Fruit fly (Drosophila melanogaster) whole organism, pupa: ENCODE measurements around the gene Ir94d.
A peak's percentile ranks its signal among the peaks of the same experiment; 100 is the strongest.

Experiments
- CG10348 ChIP-seq: fragments of 200-800 bp; sonication (Bioruptor generic); IDR thresholded peaks from 2 replicates; pipeline ENCODE4 v1.3.6; 2022; ENCODE audit warnings: missing biosample characterization, missing genetic modification characterization
- CG12605 ChIP-seq: fragments of 200-800 bp; sonication (Bioruptor generic); IDR thresholded peaks from 2 replicates; pipeline ENCODE4 v1.3.6; 2022; ENCODE audit warnings: missing biosample characterization, missing genetic modification characterization
- CG13204 ChIP-seq: fragments of 200-800 bp; sonication (Bioruptor generic); optimal IDR thresholded peaks from 2 replicates; lab custom pipeline; 2018; ENCODE audit warnings: missing biosample characterization, mild to moderate bottlenecking, missing genetic modification characterization, moderate library complexity
- CG14655 ChIP-seq: fragments of 200-800 bp; sonication (Bioruptor generic); optimal IDR thresholded peaks from 3 replicates; lab custom pipeline; 2017; ENCODE audit warnings: mild to moderate bottlenecking, missing biosample characterization, missing genetic modification reagents, missing genetic modification characterization
- CG15710 ChIP-seq: fragments of 200-800 bp; sonication (Bioruptor generic); optimal IDR thresholded peaks from 2 replicates; lab custom pipeline; 2018; ENCODE audit warnings: missing biosample characterization, mild to moderate bottlenecking, missing genetic modification characterization, moderate library complexity
- CG17806 ChIP-seq: fragments of 200-800 bp; sonication (Bioruptor generic); optimal IDR thresholded peaks from 2 replicates; lab custom pipeline; 2018; ENCODE audit warnings: missing biosample characterization, mild to moderate bottlenecking, missing genetic modification characterization, moderate library complexity
- CG32121 ChIP-seq: fragments of 200-800 bp; sonication (Bioruptor generic); IDR thresholded peaks from 2 replicates; pipeline ENCODE4 v1.3.6; 2022; ENCODE audit warnings: missing biosample characterization, missing genetic modification characterization
- CG34367 ChIP-seq: fragments of 200-800 bp; sonication (Bioruptor generic); optimal IDR thresholded peaks from 2 replicates; lab custom pipeline; 2018; ENCODE audit warnings: missing biosample characterization, mild to moderate bottlenecking, missing genetic modification characterization
- CG4496 ChIP-seq: fragments of 200-800 bp; sonication (Bioruptor generic); IDR thresholded peaks from 3 replicates; pipeline ENCODE4 v1.3.6; 2022; ENCODE audit warnings: missing biosample characterization, missing genetic modification characterization
- CG8159 ChIP-seq: fragments of 200-800 bp; sonication (Bioruptor generic); optimal IDR thresholded peaks from 3 replicates; lab custom pipeline; 2018; ENCODE audit warnings: missing biosample characterization, mild to moderate bottlenecking, missing genetic modification characterization, moderate library complexity
- CG8301 ChIP-seq: fragments of 200-800 bp; sonication (Bioruptor generic); optimal IDR thresholded peaks from 2 replicates; lab custom pipeline; 2018; ENCODE audit warnings: missing biosample characterization, mild to moderate bottlenecking, missing genetic modification characterization
- CG9948 ChIP-seq: fragments of 200-800 bp; sonication (Bioruptor generic); optimal IDR thresholded peaks from 2 replicates; lab custom pipeline; 2018; ENCODE audit warnings: missing biosample characterization, mild to moderate bottlenecking, missing genetic modification characterization, moderate library complexity
- D1 ChIP-seq: fragments of 200-800 bp; sonication (Bioruptor generic); optimal IDR thresholded peaks from 2 replicates; lab custom pipeline; 2018; ENCODE audit warnings: missing biosample characterization, mild to moderate bottlenecking, missing genetic modification characterization, moderate library complexity
- EcR ChIP-seq: fragments of 200-800 bp; sonication (Bioruptor generic); optimal IDR thresholded peaks from 3 replicates; lab custom pipeline; 2019; ENCODE audit warnings: missing biosample characterization, missing genetic modification characterization, mild to moderate bottlenecking, moderate library complexity, missing genetic modification reagents
- Ets98B ChIP-seq: fragments of 200-800 bp; sonication (Bioruptor generic); IDR thresholded peaks from 2 replicates; pipeline ENCODE4 v1.3.6; 2022; ENCODE audit warnings: missing biosample characterization, missing genetic modification characterization
- Pif1A ChIP-seq: fragments of 200-800 bp; sonication (Bioruptor generic); optimal IDR thresholded peaks from 3 replicates; lab custom pipeline; 2016; ENCODE audit warnings: missing biosample characterization, missing genetic modification characterization
- Pif1B ChIP-seq: fragments of 200-800 bp; sonication (Bioruptor generic); optimal IDR thresholded peaks from 3 replicates; lab custom pipeline; 2016; ENCODE audit warnings: missing biosample characterization, missing genetic modification characterization
- Snoo ChIP-seq: fragments of 200-800 bp; sonication (Bioruptor generic); optimal IDR thresholded peaks from 3 replicates; lab custom pipeline; 2017; ENCODE audit warnings: missing biosample characterization, mild to moderate bottlenecking, missing genetic modification characterization, inconsistent platforms
- fd96Ca ChIP-seq: fragments of 200-800 bp; sonication (Bioruptor generic); IDR thresholded peaks from 3 replicates; pipeline ENCODE4 v1.3.6; 2022; ENCODE audit warnings: missing biosample characterization, missing genetic modification characterization
- gl ChIP-seq: fragments of 200-800 bp; sonication (Bioruptor generic); optimal IDR thresholded peaks from 2 replicates; lab custom pipeline; 2018; ENCODE audit warnings: missing biosample characterization, mild to moderate bottlenecking, missing genetic modification characterization
- rn ChIP-seq: fragments of 200-800 bp; sonication (Bioruptor generic); IDR thresholded peaks from 2 replicates; pipeline ENCODE4 v1.3.6; 2022; ENCODE audit warnings: missing biosample characterization, missing genetic modification characterization

Gene Ir94d

DNA sequence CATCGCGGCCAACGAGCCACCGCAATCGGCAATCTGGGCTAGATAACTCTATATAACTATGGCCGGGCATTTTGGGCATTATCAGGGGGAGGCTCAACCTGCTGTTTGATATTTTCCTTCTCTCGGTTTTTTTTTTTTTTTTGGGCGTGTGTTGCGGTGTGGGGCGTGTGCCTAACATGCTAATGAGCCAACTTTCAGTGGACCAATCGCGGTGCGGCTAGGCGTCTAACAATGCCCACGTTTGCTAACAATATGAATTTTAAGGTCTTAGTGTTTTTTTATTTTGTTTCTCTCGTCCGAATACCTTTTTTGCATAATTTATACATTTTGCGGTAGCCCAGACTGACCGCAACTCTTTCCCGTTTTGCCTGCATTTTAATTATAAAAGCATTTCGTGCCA lies 19.3 kb downstream of the Ir94d start:
- TF ChIP-seq fd96Ca (GFP tag; lab: Robert Waterston, UW): no peak
- TF ChIP-seq CG14655 (GFP tag; lab: Kevin White, UChicago): no peak
- TF ChIP-seq, all 21 proteins: peak for 0

DNA sequence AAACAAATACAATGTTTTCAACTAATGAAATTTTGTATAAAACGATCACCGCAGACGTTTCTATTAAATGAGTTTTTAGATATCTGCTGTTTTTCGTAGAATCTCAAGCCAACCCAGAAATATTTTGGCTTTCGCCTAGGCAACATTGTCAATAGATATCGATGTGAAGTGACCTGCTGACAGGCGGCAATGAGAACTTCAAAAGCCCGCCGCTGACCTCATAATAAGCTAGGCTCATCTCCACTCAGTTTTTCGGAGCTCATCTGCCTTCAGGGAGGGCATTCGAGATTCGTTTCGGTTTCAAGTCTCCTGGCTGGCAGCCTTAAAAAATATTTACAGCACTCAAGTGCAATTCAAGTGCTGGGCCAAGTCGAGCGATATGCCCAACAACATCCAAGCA lies 22.5 kb downstream of the Ir94d start:
- TF ChIP-seq CG10348 (GFP tag; lab: Robert Waterston, UW) (no peak), D1 (tag; lab: Kevin White, UChicago) (no peak), fd96Ca (GFP tag; lab: Robert Waterston, UW) (no peak), Snoo (tag; lab: Kevin White, UChicago) (peak; percentile 9)

DNA sequence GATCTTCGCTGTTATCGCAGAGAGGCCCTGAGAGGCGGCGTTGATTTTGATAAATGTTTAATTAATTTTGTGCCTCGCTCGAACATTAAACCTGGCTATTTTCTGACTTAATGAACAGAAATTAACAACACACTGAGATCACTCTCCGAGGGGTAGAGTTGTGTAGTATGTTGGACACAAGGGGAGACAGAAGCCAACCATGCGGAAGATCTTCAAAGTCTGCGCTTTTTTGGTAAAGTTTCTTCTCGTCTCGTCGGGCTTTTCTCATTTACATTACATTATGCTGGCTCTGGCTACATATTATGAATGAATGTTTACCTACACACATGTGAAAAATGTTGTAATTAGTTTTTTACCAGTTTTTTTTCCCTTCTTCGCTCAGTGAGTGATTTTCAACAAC lies 23.3 kb downstream of the Ir94d start, which contains the start of gene CG43694:
Gene CG43694, minus strand, starts transcription at position 101 of the 400 bp plus-strand sequence.
- no peak for TF ChIP-seq CG13204 (GFP tag; lab: Kevin White, UChicago)
- no peak for TF ChIP-seq CG8301 (tag; lab: Kevin White, UChicago)
- TF ChIP-seq CG8159 (tag; lab: Kevin White, UChicago): no peak
- TF ChIP-seq rn: no peak
- TF ChIP-seq D1 (tag; lab: Kevin White, UChicago): no peak
- TF ChIP-seq CG15710 (tag; lab: Kevin White, UChicago): no peak
- TF ChIP-seq CG4496 (GFP tag; lab: Robert Waterston, UW): no peak
- TF ChIP-seq CG12605 (GFP tag; lab: Robert Waterston, UW): no peak
- no peak for TF ChIP-seq CG32121 (GFP tag; lab: Robert Waterston, UW)

- TF ChIP-seq Pif1B (GFP tag; lab: Kevin White, UChicago): no peak
- no peak for TF ChIP-seq gl (tag; lab: Kevin White, UChicago)
- no peak for TF ChIP-seq D1 (tag; lab: Kevin White, UChicago)
- TF ChIP-seq CG17806 (tag; lab: Kevin White, UChicago): no peak
- TF ChIP-seq CG8301 (tag; lab: Kevin White, UChicago): no peak
- no peak for TF ChIP-seq Pif1A (GFP tag; lab: Kevin White, UChicago)
- no peak for TF ChIP-seq rn
- TF ChIP-seq Ets98B (GFP tag; lab: Robert Waterston, UW): no peak
- no peak for TF ChIP-seq CG8159 (tag; lab: Kevin White, UChicago)
- no peak for TF ChIP-seq CG10348 (GFP tag; lab: Robert Waterston, UW)
- no peak for TF ChIP-seq CG4496 (GFP tag; lab: Robert Waterston, UW)
- no peak for TF ChIP-seq CG9948 (tag; lab: Kevin White, UChicago)
- no peak for TF ChIP-seq CG34367 (tag; lab: Kevin White, UChicago)
Measured at dm6 chr3R:23431355-23431754, 28.7 kb downstream of the Ir94d start.

DNA sequence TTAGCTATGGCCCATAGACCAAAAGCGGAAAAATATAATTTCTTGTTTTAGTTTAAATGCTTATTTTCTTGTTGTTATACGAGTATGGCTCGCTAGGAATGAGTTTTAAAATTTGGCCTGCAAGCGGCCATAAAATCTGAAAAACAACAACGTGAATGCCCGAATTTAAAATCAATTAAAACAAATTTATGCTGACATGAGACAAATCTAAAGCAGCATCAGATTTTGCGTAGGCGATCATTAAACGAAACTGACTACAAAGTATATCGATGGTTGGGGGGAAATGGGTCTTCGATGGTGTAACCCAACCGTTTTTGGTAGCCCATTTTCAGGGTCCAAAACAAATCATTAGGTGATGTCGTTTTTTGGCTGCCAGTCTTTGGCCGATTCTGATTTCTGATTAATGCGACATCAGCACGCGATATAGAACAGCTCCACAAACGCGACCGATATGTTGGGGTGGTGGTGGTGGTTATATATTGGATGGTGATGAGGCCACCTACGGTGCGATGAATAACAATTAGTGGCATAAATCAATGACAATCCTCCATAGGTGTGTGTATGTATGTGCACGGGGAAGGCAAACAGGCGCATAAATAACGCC lies 35.7 kb downstream of the Ir94d start:
- TF ChIP-seq CG8301 (tag; lab: Kevin White, UChicago): no peak
- TF ChIP-seq CG15710 (tag; lab: Kevin White, UChicago): no peak
- no peak for TF ChIP-seq CG13204 (GFP tag; lab: Kevin White, UChicago)
- no peak for TF ChIP-seq gl (tag; lab: Kevin White, UChicago)
- TF ChIP-seq EcR (GFP tag; lab: Kevin White, UChicago): no peak
- TF ChIP-seq CG17806 (tag; lab: Kevin White, UChicago): no peak
- no peak for TF ChIP-seq rn
- TF ChIP-seq Pif1B (GFP tag; lab: Kevin White, UChicago): no peak
- TF ChIP-seq D1 (tag; lab: Kevin White, UChicago): no peak
- TF ChIP-seq CG9948 (tag; lab: Kevin White, UChicago): no peak
- TF ChIP-seq CG12605 (GFP tag; lab: Robert Waterston, UW): no peak
- no peak for TF ChIP-seq CG8159 (tag; lab: Kevin White, UChicago)
- no peak for TF ChIP-seq CG10348 (GFP tag; lab: Robert Waterston, UW)
- no peak for TF ChIP-seq CG32121 (GFP tag; lab: Robert Waterston, UW)

DNA sequence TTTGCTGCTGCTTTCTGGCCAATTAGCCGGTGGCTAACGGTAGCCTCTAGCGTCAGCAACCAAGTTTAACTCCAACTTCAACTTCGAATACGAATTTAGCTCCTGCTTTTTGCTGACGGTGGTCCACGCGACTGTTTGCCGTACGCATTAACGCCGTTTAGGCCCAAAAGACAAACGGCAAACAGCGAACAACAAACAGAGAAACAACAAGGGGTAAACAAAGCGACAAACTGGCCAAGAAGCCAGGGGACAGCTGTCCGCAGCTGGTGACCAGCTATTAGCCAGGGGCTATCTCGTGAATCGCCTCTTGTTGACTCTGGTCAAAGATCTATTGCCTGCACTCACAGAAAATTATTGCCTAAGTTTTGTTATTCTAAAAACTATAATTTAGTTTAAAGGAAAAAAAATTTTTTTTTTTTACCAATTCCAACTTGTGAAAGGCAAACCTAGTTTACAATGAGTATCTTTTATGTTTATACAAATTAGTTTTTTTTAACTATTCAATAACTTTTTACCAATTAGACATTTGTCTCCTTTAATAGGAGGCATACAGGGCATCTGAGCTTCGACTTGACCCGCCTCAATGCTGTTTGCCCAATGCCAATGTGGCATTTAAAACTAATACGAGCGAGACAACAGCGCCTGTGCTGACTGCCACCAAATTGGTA lies 42.8 kb downstream of the Ir94d start:
- peak; percentile 43 for TF ChIP-seq CG14655 (GFP tag; lab: Kevin White, UChicago)
- TF ChIP-seq CG8301 (tag; lab: Kevin White, UChicago): no peak
